Fruit fly (Drosophila melanogaster) whole organism: ENCODE results near the gene CG7724.

ENCODE experiments used
- CG8478 ChIP-seq: fragments of >200 bp; optimal IDR thresholded peaks from 2 replicates; lab custom pipeline; 2018; ENCODE audit warnings: inconsistent platforms
- Dll ChIP-seq: fragments of >200 bp; optimal IDR thresholded peaks from 2 replicates; lab custom pipeline; 2017
- EcR ChIP-seq, 2 experiments: fragments of >200 bp; optimal IDR thresholded peaks; 2 replicates each; lab custom pipeline; 2017; ENCODE audit warnings: missing biosample characterization in 2 of 2, missing genetic modification characterization in 2 of 2, missing genetic modification reagents in 2 of 2
- pan ChIP-seq: fragments of >200 bp; optimal IDR thresholded peaks from 2 replicates; lab custom pipeline; 2017
- psq ChIP-seq: fragments of >200 bp; optimal IDR thresholded peaks from 2 replicates; lab custom pipeline; 2017
- usp ChIP-seq: fragments of >200 bp; optimal IDR thresholded peaks from 2 replicates; lab custom pipeline; 2017; ENCODE audit warnings: missing biosample characterization, missing genetic modification characterization, mixed read lengths

Gene CG7724

dm6 chr3L:17045431-17046238, 9.8 kb upstream of the CG7724 start, which contains the start of gene TpnC73F:
TpnC73F (plus strand) TSS chr3L:17046063.
- TF ChIP-seq EcR (GFP tag; optimal IDR thresholded peaks at IDR 0.05; lab: Kevin White, UChicago) = no peak
- TF ChIP-seq Dll (lab: Kevin White, UChicago) = no peak
- no peak for TF ChIP-seq CG8478
- TF ChIP-seq usp (GFP tag; lab: Kevin White, UChicago) = no peak
- no peak for TF ChIP-seq pan (lab: Kevin White, UChicago)
- TF ChIP-seq psq (lab: Kevin White, UChicago) = no peak

dm6 chr3L:17047811-17048239, 7.6 kb upstream of the CG7724 start:
- no peak for TF ChIP-seq usp (GFP tag; lab: Kevin White, UChicago)
- no peak for TF ChIP-seq psq (lab: Kevin White, UChicago)
- TF ChIP-seq pan (lab: Kevin White, UChicago) = no peak
- TF ChIP-seq EcR (GFP tag; optimal IDR thresholded peaks at IDR 0.05; lab: Kevin White, UChicago) = no peak

- TF ChIP-seq Dll (lab: Kevin White, UChicago) = no peak
- TF ChIP-seq EcR (GFP tag; optimal IDR thresholded peaks at IDR 0.05; lab: Kevin White, UChicago) = no peak
- TF ChIP-seq usp (GFP tag; lab: Kevin White, UChicago) = no peak
- no peak for TF ChIP-seq pan (lab: Kevin White, UChicago)
- TF ChIP-seq CG8478 = no peak
- no peak for TF ChIP-seq psq (lab: Kevin White, UChicago)
Measured at dm6 chr3L:17049314-17049713, 6.1 kb upstream of the CG7724 start, which contains the start of gene rogdi. rogdi (plus strand) TSS chr3L:17049512.

dm6 chr3L:17049912-17050345, 5.5 kb upstream of the CG7724 start:
- no peak for TF ChIP-seq pan (lab: Kevin White, UChicago)
- TF ChIP-seq CG8478 = no peak
- no peak for TF ChIP-seq Dll (lab: Kevin White, UChicago)
- no peak for TF ChIP-seq usp (GFP tag; lab: Kevin White, UChicago)
- no peak for TF ChIP-seq EcR (GFP tag; optimal IDR thresholded peaks at IDR 0.05; lab: Kevin White, UChicago)
- TF ChIP-seq psq (lab: Kevin White, UChicago) = no peak

dm6 chr3L:17050661-17051452, 4.6 kb upstream of the CG7724 start:
- TF ChIP-seq usp (GFP tag; lab: Kevin White, UChicago) (no peak), CG8478 (no peak), EcR (GFP tag; optimal IDR thresholded peaks at IDR 0.05; lab: Kevin White, UChicago) (no peak), pan (lab: Kevin White, UChicago) (no peak), Dll (lab: Kevin White, UChicago) (no peak), psq (lab: Kevin White, UChicago) (no peak)

dm6 chr3L:17051472-17051871, 3.9 kb upstream of the CG7724 start:
- no peak for TF ChIP-seq Dll (lab: Kevin White, UChicago)
- no peak for TF ChIP-seq usp (GFP tag; lab: Kevin White, UChicago)
- TF ChIP-seq psq (lab: Kevin White, UChicago) = no peak
- TF ChIP-seq CG8478 = no peak
- no peak for TF ChIP-seq pan (lab: Kevin White, UChicago)

- TF ChIP-seq usp (GFP tag; lab: Kevin White, UChicago) (no peak), CG8478 (no peak), psq (lab: Kevin White, UChicago) (no peak), Dll (lab: Kevin White, UChicago) (no peak), EcR (GFP tag; optimal IDR thresholded peaks at IDR 0.05; lab: Kevin White, UChicago) (no peak), pan (lab: Kevin White, UChicago) (no peak)
Measured at dm6 chr3L:17052388-17052905, 3.0 kb upstream of the CG7724 start.

- no peak for TF ChIP-seq pan (lab: Kevin White, UChicago)
- TF ChIP-seq Dll (lab: Kevin White, UChicago) = no peak
- no peak for TF ChIP-seq usp (GFP tag; lab: Kevin White, UChicago)
- no peak for TF ChIP-seq EcR (GFP tag; optimal IDR thresholded peaks at IDR 0.05; lab: Kevin White, UChicago)
- no peak for TF ChIP-seq CG8478
- no peak for TF ChIP-seq psq (lab: Kevin White, UChicago)
Measured at dm6 chr3L:17053932-17054331, 1.5 kb upstream of the CG7724 start.

dm6 chr3L:17077273-17077672, 21.9 kb downstream of the CG7724 start:
- TF ChIP-seq EcR (GFP tag; optimal IDR thresholded peaks at IDR 0.05; lab: Kevin White, UChicago) (no peak), Dll (lab: Kevin White, UChicago) (no peak)

- TF ChIP-seq psq (lab: Kevin White, UChicago) (no peak), EcR (GFP tag; optimal IDR thresholded peaks at IDR 0.05; lab: Kevin White, UChicago) (no peak)
Measured at dm6 chr3L:17106492-17106891, 51.1 kb downstream of the CG7724 start.
